In the genomic region with DNA sequence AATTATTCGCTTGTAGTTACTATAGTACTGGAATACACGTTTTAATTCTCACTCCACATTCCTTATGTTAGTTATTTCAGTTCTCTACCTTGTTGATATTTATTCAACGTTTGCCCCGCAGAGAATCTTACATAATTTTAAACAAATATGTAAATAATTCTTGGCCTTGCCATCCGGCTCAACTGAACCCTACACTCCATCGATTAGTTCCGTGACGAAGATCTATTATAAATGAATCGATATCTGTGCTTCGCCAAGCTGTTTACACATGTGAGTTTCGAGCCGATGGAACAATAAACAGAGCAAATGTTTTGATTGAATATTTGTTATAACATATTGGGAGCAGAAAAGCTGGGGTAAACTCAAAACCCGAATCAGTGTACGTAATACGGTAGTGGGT, we compare ENCODE assay signal across 1 fruit fly cellular context.
A peak's percentile ranks its signal among the peaks of the same experiment; 100 is the strongest.
TF ChIP-seq lines count a peak whose summit lies in the region.

No protein-coding gene starts in this region.

TF ChIP-seq in whole organism, embryonic, 481 proteins besides CTCF, POLR2A, EP300 and RAD21 (continued from another document and continues in another):
- TF ChIP-seq CG6791 (GFP tag; IDR thresholded peaks at IDR 0.05; lab: Robert Waterston, UW; ENCODE audit: partially characterized antibody) (no peak), CG17568 (GFP tag; optimal IDR thresholded peaks at IDR 0.05; lab: Kevin White, UChicago) (peak; percentile 63), CG34376 (GFP tag; optimal IDR thresholded peaks at IDR 0.05; lab: Kevin White, UChicago) (no peak), en (GFP tag; optimal IDR thresholded peaks at IDR 0.05; lab: Kevin White, UChicago) (no peak), ewg (GFP tag; optimal IDR thresholded peaks at IDR 0.05; lab: Kevin White, UChicago) (no peak), CkIIα-i1 (GFP tag; IDR thresholded peaks at IDR 0.05; lab: Robert Waterston, UW) (no peak; the same call in 1 of the 2 replicates), mam (GFP tag; optimal IDR thresholded peaks at IDR 0.05; lab: Kevin White, UChicago) (peak; percentile 56), CG4282 (GFP tag; optimal IDR thresholded peaks at IDR 0.05; lab: Kevin White, UChicago) (no peak), Sox100B (GFP tag; optimal IDR thresholded peaks at IDR 0.05; lab: Kevin White, UChicago) (peak; percentile 30), CG6813 (GFP tag; optimal IDR thresholded peaks at IDR 0.05; lab: Kevin White, UChicago) (peak; percentile 62), Jarid2 (GFP tag; optimal IDR thresholded peaks at IDR 0.05; lab: Kevin White, UChicago) (no peak), Dek (tag; optimal IDR thresholded peaks at IDR 0.05; lab: Kevin White, UChicago) (no peak), chinmo (GFP tag; IDR thresholded peaks at IDR 0.05; lab: Robert Waterston, UW; ENCODE audit: partially characterized antibody) (peak; percentile 39; the same call in 1 of the 4 replicates), tgo (GFP tag; IDR thresholded peaks at IDR 0.05; lab: Robert Waterston, UW) (peak; percentile 26; the same call in 1 of the 3 replicates), Fer2 (tag; optimal IDR thresholded peaks at IDR 0.05; lab: Kevin White, UChicago) (peak; percentile 10), sob (GFP tag; IDR thresholded peaks at IDR 0.05; lab: Robert Waterston, UW) (peak; percentile 72), vfl (GFP tag; optimal IDR thresholded peaks at IDR 0.05; lab: Kevin White, UChicago) (no peak), z (GFP tag; IDR thresholded peaks at IDR 0.05; lab: Robert Waterston, UW) (no peak), CG5953 (GFP tag; IDR thresholded peaks at IDR 0.05; lab: Robert Waterston, UW) (no peak), odd (GFP tag; optimal IDR thresholded peaks at IDR 0.05; lab: Kevin White, UChicago) (peak; percentile 47), onecut (GFP tag; IDR thresholded peaks at IDR 0.05; lab: Robert Waterston, UW) (peak; percentile 41), luna (GFP tag; optimal IDR thresholded peaks at IDR 0.05; lab: Kevin White, UChicago) (peak; percentile 40), salm (tag; optimal IDR thresholded peaks at IDR 0.05; lab: Kevin White, UChicago) (no peak), pnt (GFP tag; optimal IDR thresholded peaks at IDR 0.05; lab: Kevin White, UChicago) (no peak), Ets65A (GFP tag; lab: Kevin White, UChicago) (no peak), CG12769 (tag; optimal IDR thresholded peaks at IDR 0.05; lab: Kevin White, UChicago) (peak; percentile 81), GATAe (GFP tag; conservative IDR thresholded peaks at IDR 0.05; lab: Robert Waterston, UW) (no peak), Lim3 (GFP tag; IDR thresholded peaks at IDR 0.05; lab: Robert Waterston, UW) (no peak), yki (optimal IDR thresholded peaks at IDR 0.05; lab: Kevin White, UChicago) (no peak), CG11456 (GFP tag; IDR thresholded peaks at IDR 0.05; lab: Robert Waterston, UW) (no peak), CG2875 (GFP tag; optimal IDR thresholded peaks at IDR 0.05; lab: Kevin White, UChicago) (no peak), CG6175 (GFP tag; IDR thresholded peaks at IDR 0.05; lab: Robert Waterston, UW) (no peak), Mrtf (GFP tag; IDR thresholded peaks at IDR 0.05; lab: Robert Waterston, UW) (no peak), sr (GFP tag; IDR thresholded peaks at IDR 0.05; lab: Robert Waterston, UW) (no peak), CG7839 (tag; optimal IDR thresholded peaks at IDR 0.05; lab: Kevin White, UChicago) (no peak), CoRest (tag; optimal IDR thresholded peaks at IDR 0.05; lab: Kevin White, UChicago) (peak; percentile 5), eyg (GFP tag; optimal IDR thresholded peaks at IDR 0.05; lab: Kevin White, UChicago) (peak; percentile 37), CG1602 (GFP tag; optimal IDR thresholded peaks at IDR 0.05; lab: Kevin White, UChicago) (no peak), nerfin-1 (tag; optimal IDR thresholded peaks at IDR 0.05; lab: Kevin White, UChicago) (no peak), br (optimal IDR thresholded peaks at IDR 0.05; lab: Kevin White, UChicago) (no peak), Bdp1 (GFP tag; optimal IDR thresholded peaks at IDR 0.05; lab: Kevin White, UChicago) (no peak), cg (GFP tag; optimal IDR thresholded peaks at IDR 0.05; lab: Kevin White, UChicago) (no peak), CG14441 (GFP tag; IDR thresholded peaks at IDR 0.05; lab: Robert Waterston, UW) (peak; percentile 34; the same call in 1 of the 2 replicates), YL-1 (GFP tag; optimal IDR thresholded peaks at IDR 0.05; lab: Kevin White, UChicago) (no peak), CG7745 (tag; optimal IDR thresholded peaks at IDR 0.05; lab: Kevin White, UChicago) (no peak), CG31388 (GFP tag; optimal IDR thresholded peaks at IDR 0.05; lab: Kevin White, UChicago) (no peak), B-H2 (GFP tag; optimal IDR thresholded peaks at IDR 0.05; lab: Kevin White, UChicago) (peak; percentile 12), CG33213 (GFP tag; optimal IDR thresholded peaks at IDR 0.05; lab: Kevin White, UChicago) (peak; percentile 31), Dref (GFP tag; IDR thresholded peaks at IDR 0.05; lab: Robert Waterston, UW) (no peak), Gsc (GFP tag; IDR thresholded peaks at IDR 0.05; lab: Robert Waterston, UW) (no peak), cwo (GFP tag; optimal IDR thresholded peaks at IDR 0.05; lab: Kevin White, UChicago) (peak; percentile 24), Hr3 (GFP tag; optimal IDR thresholded peaks at IDR 0.05; lab: Kevin White, UChicago) (no peak), CG6254 (GFP tag; optimal IDR thresholded peaks at IDR 0.05; lab: Kevin White, UChicago) (no peak), stc (GFP tag; IDR thresholded peaks at IDR 0.05; lab: Robert Waterston, UW) (no peak), disco-r (GFP tag; optimal IDR thresholded peaks at IDR 0.05; lab: Kevin White, UChicago) (no peak), psq (GFP tag; optimal IDR thresholded peaks at IDR 0.05; lab: Kevin White, UChicago) (no peak), sug (tag; optimal IDR thresholded peaks at IDR 0.05; lab: Kevin White, UChicago) (no peak), ssp (GFP tag; IDR thresholded peaks at IDR 0.05; lab: Robert Waterston, UW) (no peak), CG30020 (tag; optimal IDR thresholded peaks at IDR 0.05; lab: Kevin White, UChicago) (no peak), CG31224 (GFP tag; IDR thresholded peaks at IDR 0.05; lab: Robert Waterston, UW) (no peak), bbx (GFP tag; IDR thresholded peaks at IDR 0.05; lab: Robert Waterston, UW; ENCODE audit: partially characterized antibody) (no peak), bcd (GFP tag; optimal IDR thresholded peaks at IDR 0.05; lab: Kevin White, UChicago) (peak; percentile 29), CG13296 (GFP tag; optimal IDR thresholded peaks at IDR 0.05; lab: Kevin White, UChicago) (peak; percentile 38), CG16779 (GFP tag; IDR thresholded peaks at IDR 0.05; lab: Robert Waterston, UW) (no peak), toy (GFP tag; IDR thresholded peaks at IDR 0.05; lab: Robert Waterston, UW) (0 out of 2 replicates have a peak, but pooled peaks have one; percentile 24), CG1603 (tag; optimal IDR thresholded peaks at IDR 0.05; lab: Kevin White, UChicago) (peak; percentile 20), CG17328 (GFP tag; IDR thresholded peaks at IDR 0.05; lab: Robert Waterston, UW) (0 out of 2 replicates have a peak, but pooled peaks have one; percentile 16), gcm2 (GFP tag; optimal IDR thresholded peaks at IDR 0.05; lab: Kevin White, UChicago) (no peak), sna (GFP tag; IDR thresholded peaks at IDR 0.05; lab: Robert Waterston, UW; ENCODE audit: partially characterized antibody) (no peak), CG4707 (GFP tag; optimal IDR thresholded peaks at IDR 0.05; lab: Kevin White, UChicago) (no peak), Myb (GFP tag; optimal IDR thresholded peaks at IDR 0.05; lab: Kevin White, UChicago) (no peak), CG16863 (GFP tag; optimal IDR thresholded peaks at IDR 0.05; lab: Kevin White, UChicago) (no peak), CG13287 (GFP tag; IDR thresholded peaks at IDR 0.05; lab: Robert Waterston, UW; ENCODE audit: partially characterized antibody) (no peak), mirr (GFP tag; optimal IDR thresholded peaks at IDR 0.05; lab: Kevin White, UChicago) (peak; percentile 50), shn (GFP tag; optimal IDR thresholded peaks at IDR 0.05; lab: Kevin White, UChicago) (no peak), bsh (GFP tag; optimal IDR thresholded peaks at IDR 0.05; lab: Kevin White, UChicago) (no peak), CG6765 (GFP tag; optimal IDR thresholded peaks at IDR 0.05; lab: Kevin White, UChicago) (no peak), B-H1 (GFP tag; IDR thresholded peaks at IDR 0.05; lab: Robert Waterston, UW) (no peak; the same call in 2 of the 3 replicates), Antp (GFP tag; optimal IDR thresholded peaks at IDR 0.05; lab: Kevin White, UChicago) (peak; percentile 0), fru (optimal IDR thresholded peaks at IDR 0.05; lab: Kevin White, UChicago) (no peak), Lhr (GFP tag; optimal IDR thresholded peaks at IDR 0.05; lab: Kevin White, UChicago) (no peak), Hand (GFP tag; optimal IDR thresholded peaks at IDR 0.05; lab: Kevin White, UChicago) (no peak), Camta (GFP tag; optimal IDR thresholded peaks at IDR 0.05; lab: Kevin White, UChicago) (peak; percentile 58), klu (GFP tag; IDR thresholded peaks at IDR 0.05; lab: Robert Waterston, UW) (no peak), CG3838 (GFP tag; optimal IDR thresholded peaks at IDR 0.05; lab: Kevin White, UChicago) (no peak), CG12219 (GFP tag; optimal IDR thresholded peaks at IDR 0.05; lab: Kevin White, UChicago) (peak; percentile 36), CG3281 (GFP tag; optimal IDR thresholded peaks at IDR 0.05; lab: Kevin White, UChicago) (peak; percentile 64), CG17359 (tag; optimal IDR thresholded peaks at IDR 0.05; lab: Kevin White, UChicago) (peak; percentile 28), CG6654 (GFP tag; optimal IDR thresholded peaks at IDR 0.05; lab: Kevin White, UChicago) (no peak), exex (tag; optimal IDR thresholded peaks at IDR 0.05; lab: Kevin White, UChicago) (no peak), CG9932 (GFP tag; IDR thresholded peaks at IDR 0.05; lab: Robert Waterston, UW) (no peak), CG10543 (GFP tag; optimal IDR thresholded peaks at IDR 0.05; lab: Kevin White, UChicago) (no peak), CG1647 (GFP tag; optimal IDR thresholded peaks at IDR 0.05; lab: Kevin White, UChicago) (no peak), pzg (GFP tag; optimal IDR thresholded peaks at IDR 0.05; lab: Kevin White, UChicago) (no peak), CG32772 (GFP tag; IDR thresholded peaks at IDR 0.05; lab: Robert Waterston, UW) (no peak), insv (GFP tag; optimal IDR thresholded peaks at IDR 0.05; lab: Kevin White, UChicago) (no peak), corto (GFP tag; optimal IDR thresholded peaks at IDR 0.05; lab: Kevin White, UChicago) (no peak), Poxn (GFP tag; IDR thresholded peaks at IDR 0.05; lab: Robert Waterston, UW) (no peak), scrt (GFP tag; optimal IDR thresholded peaks at IDR 0.05; lab: Kevin White, UChicago) (peak; percentile 36), so (GFP tag; IDR thresholded peaks at IDR 0.05; lab: Robert Waterston, UW) (peak; percentile 22; the same call in 1 of the 3 replicates), CG4617 (GFP tag; optimal IDR thresholded peaks at IDR 0.05; lab: Kevin White, UChicago; ENCODE audit: borderline replicate concordance) (no peak), sd (tag; optimal IDR thresholded peaks at IDR 0.05; lab: Kevin White, UChicago) (peak; percentile 66), CG15514 (GFP tag; optimal IDR thresholded peaks at IDR 0.05; lab: Kevin White, UChicago) (peak; percentile 60), CG7556 (GFP tag; optimal IDR thresholded peaks at IDR 0.05; lab: Kevin White, UChicago) (peak; percentile 15), bowl (GFP tag; IDR thresholded peaks at IDR 0.05; lab: Robert Waterston, UW) (peak; percentile 29; the same call in 1 of the 2 replicates), ATbp (GFP tag; optimal IDR thresholded peaks at IDR 0.05; lab: Kevin White, UChicago) (peak; percentile 40), CG10147 (GFP tag; optimal IDR thresholded peaks at IDR 0.05; lab: Kevin White, UChicago) (peak; percentile 13), emc (GFP tag; optimal IDR thresholded peaks at IDR 0.05; lab: Kevin White, UChicago) (no peak), CG7786 (GFP tag; optimal IDR thresholded peaks at IDR 0.05; lab: Kevin White, UChicago) (no peak), Atf-2 (GFP tag; optimal IDR thresholded peaks at IDR 0.05; lab: Kevin White, UChicago) (no peak), slp2 (GFP tag; optimal IDR thresholded peaks at IDR 0.05; lab: Kevin White, UChicago) (no peak), abd-A (tag; optimal IDR thresholded peaks at IDR 0.05; lab: Kevin White, UChicago) (no peak), Sry-β (GFP tag; optimal IDR thresholded peaks at IDR 0.05; lab: Kevin White, UChicago) (no peak), amos (GFP tag; IDR thresholded peaks at IDR 0.05; lab: Robert Waterston, UW; ENCODE audit: partially characterized antibody) (no peak), tin (GFP tag; optimal IDR thresholded peaks at IDR 0.05; lab: Kevin White, UChicago) (no peak), nmo (GFP tag; optimal IDR thresholded peaks at IDR 0.05; lab: Kevin White, UChicago) (no peak), pros (GFP tag; optimal IDR thresholded peaks at IDR 0.05; lab: Kevin White, UChicago) (no peak), crol (GFP tag; IDR thresholded peaks at IDR 0.05; lab: Robert Waterston, UW) (no peak), repo (GFP tag; optimal IDR thresholded peaks at IDR 0.05; lab: Kevin White, UChicago) (no peak), dpn (GFP tag; optimal IDR thresholded peaks at IDR 0.05; lab: Kevin White, UChicago) (peak in 1 of 2 experiments; percentile 64), Dll (GFP tag; IDR thresholded peaks at IDR 0.05; lab: Robert Waterston, UW; ENCODE audit: partially characterized antibody) (no peak), maf-S (GFP tag; optimal IDR thresholded peaks at IDR 0.05; lab: Kevin White, UChicago) (no peak), zf30C (GFP tag; optimal IDR thresholded peaks at IDR 0.05; lab: Kevin White, UChicago) (no peak), Fer1 (GFP tag; optimal IDR thresholded peaks at IDR 0.05; lab: Kevin White, UChicago) (peak; percentile 61), Sin3A (optimal IDR thresholded peaks at IDR 0.05; lab: Kevin White, UChicago) (no peak), Doc2 (GFP tag; IDR thresholded peaks at IDR 0.05; lab: Robert Waterston, UW) (no peak), CG4730 (GFP tag; IDR thresholded peaks at IDR 0.05; lab: Robert Waterston, UW) (no peak), Aef1 (GFP tag; IDR thresholded peaks at IDR 0.05; lab: Robert Waterston, UW) (no peak), CG9817 (tag; optimal IDR thresholded peaks at IDR 0.05; lab: Kevin White, UChicago) (peak; percentile 26), gsb-n (tag; optimal IDR thresholded peaks at IDR 0.05; lab: Kevin White, UChicago) (peak; percentile 18), HHEX (GFP tag; optimal IDR thresholded peaks at IDR 0.05; lab: Kevin White, UChicago) (peak; percentile 59)
